Worm (Caenorhabditis elegans) whole organism, L4 larva: Measurements from ENCODE around the gene F40F4.7.
A peak's percentile ranks its signal among the peaks of the same experiment; 100 is the strongest.

ENCODE experiments used
- F10B5.3 ChIP-seq: sonication (generic microtip); optimal IDR thresholded peaks from 2 replicates; lab custom pipeline; 2016; ENCODE audit warnings: mild to moderate bottlenecking, missing genetic modification characterization, missing compliant biosample characterization
- F26F4.8 ChIP-seq: fragments of 200-800 bp; sonication (Bioruptor generic); conservative IDR thresholded peaks from 2 replicates; pipeline ENCODE4 v1.3.6; 2022; ENCODE audit warnings: missing genetic modification characterization, missing compliant biosample characterization
- F49E8.2 ChIP-seq: sonication (generic microtip); optimal IDR thresholded peaks from 2 replicates; lab custom pipeline; 2016; ENCODE audit warnings: missing compliant biosample characterization, mild to moderate bottlenecking, missing genetic modification characterization, borderline replicate concordance
- R02D3.7 ChIP-seq: fragments of 150-350 bp; sonication (generic microtip); optimal IDR thresholded peaks from 3 replicates; lab custom pipeline; 2014; ENCODE audit warnings: missing biosample characterization, missing genetic modification characterization
- T26A8.4 ChIP-seq: fragments of 200-800 bp; sonication (Bioruptor generic); IDR thresholded peaks from 2 replicates; pipeline ENCODE4 v1.3.6; 2022; ENCODE audit warnings: missing genetic modification characterization, missing compliant biosample characterization
- Y75B8A.6 ChIP-seq: fragments of 200-800 bp; sonication (Bioruptor generic); IDR thresholded peaks from 2 replicates; pipeline ENCODE4 v1.3.6; 2022; ENCODE audit warnings: missing genetic modification reagents, missing genetic modification characterization, missing compliant biosample characterization
- ZK546.5 ChIP-seq, 2 experiments: sonication (generic microtip); optimal IDR thresholded peaks; 2 replicates each; lab custom pipeline; 2017; ENCODE audit warnings: missing biosample characterization in 2 of 2, missing genetic modification characterization in 2 of 2
- aha-1 ChIP-seq: fragments of 150-350 bp; peaks from one replicate; lab custom pipeline; 2014; ENCODE audit warnings: missing biosample characterization, missing genetic modification characterization
- ama-1 ChIP-seq: fragments of 150-350 bp; optimal IDR thresholded peaks from 2 replicates; lab custom pipeline; 2014; ENCODE audit warnings: inconsistent platforms, mixed read lengths
- cey-2 ChIP-seq: sonication (generic microtip); optimal IDR thresholded peaks from 3 replicates; lab custom pipeline; 2017; ENCODE audit warnings: missing genetic modification characterization, mild to moderate bottlenecking, missing compliant biosample characterization, antibody characterized with exemption, borderline replicate concordance; ENCODE audit not compliant: insufficient read depth
- ctbp-1 ChIP-seq: fragments of 200-800 bp; sonication (Bioruptor generic); IDR thresholded peaks from 2 replicates; pipeline ENCODE4 v1.3.6; 2022; ENCODE audit warnings: missing genetic modification reagents, missing genetic modification characterization, missing compliant biosample characterization
- daf-16 ChIP-seq, 3 experiments: sonication (generic microtip); optimal IDR thresholded peaks; 2 replicates each; lab custom pipeline; 2016 to 2017; ENCODE audit warnings: missing genetic modification characterization in 3 of 3, missing genetic modification reagents in 3 of 3, mild to moderate bottlenecking in 2 of 3, missing compliant biosample characterization in 2 of 3, missing biosample characterization in 1 of 3, moderate library complexity in 1 of 3
- dpl-1 ChIP-seq: fragments of 150-350 bp; optimal IDR thresholded peaks from 2 replicates; lab custom pipeline; 2014; ENCODE audit warnings: missing biosample characterization, missing genetic modification reagents, missing genetic modification characterization
- duxl-1 ChIP-seq: sonication (generic microtip); optimal IDR thresholded peaks from 2 replicates; lab custom pipeline; 2016; ENCODE audit warnings: mild to moderate bottlenecking, missing genetic modification characterization, moderate library complexity, missing compliant biosample characterization; ENCODE audit not compliant: poor library complexity
- dve-1 ChIP-seq: sonication (generic microtip); optimal IDR thresholded peaks from 2 replicates; lab custom pipeline; 2017; ENCODE audit warnings: antibody characterized with exemption, mild to moderate bottlenecking, missing genetic modification characterization, missing compliant biosample characterization; ENCODE audit not compliant: insufficient read depth
- egl-43 ChIP-seq: fragments of 200-800 bp; sonication (Bioruptor generic); IDR thresholded peaks from 2 replicates; pipeline ENCODE4 v1.3.6; 2022; ENCODE audit warnings: missing genetic modification reagents, missing genetic modification characterization, missing compliant biosample characterization
- hlh-11 ChIP-seq: fragments of 200-800 bp; sonication (Bioruptor generic); optimal IDR thresholded peaks from 2 replicates; lab custom pipeline; 2018; ENCODE audit warnings: mild to moderate bottlenecking, missing genetic modification characterization, missing compliant biosample characterization
- lim-7 ChIP-seq: fragments of 200-800 bp; sonication (Bioruptor generic); IDR thresholded peaks from 2 replicates; pipeline ENCODE4 v1.3.6; 2022; ENCODE audit warnings: missing genetic modification characterization, missing compliant biosample characterization
- lin-1 ChIP-seq: fragments of 200-800 bp; sonication (Bioruptor generic); IDR thresholded peaks from 2 replicates; pipeline ENCODE4 v1.3.6; 2022; ENCODE audit warnings: missing genetic modification reagents, missing genetic modification characterization, missing compliant biosample characterization
- lin-15B ChIP-seq: fragments of 150-350 bp; sonication (generic microtip); optimal IDR thresholded peaks from 3 replicates; lab custom pipeline; 2014; ENCODE audit warnings: missing biosample characterization, missing genetic modification characterization
- lin-39 ChIP-seq: fragments of 150-350 bp; optimal IDR thresholded peaks from 2 replicates; lab custom pipeline; 2014; ENCODE audit warnings: missing biosample characterization, missing genetic modification reagents, missing genetic modification characterization
- mdl-1 ChIP-seq, 2 experiments: fragments of 150-350 bp in 1 of 2; sonication (generic microtip) in 1 of 2; optimal IDR thresholded peaks; 2 replicates each; lab custom pipeline; 2014 to 2017; ENCODE audit warnings: missing biosample characterization in 2 of 2, missing genetic modification characterization in 2 of 2
- mep-1 ChIP-seq: fragments of 150-350 bp; sonication (generic microtip); optimal IDR thresholded peaks from 3 replicates; lab custom pipeline; 2014; ENCODE audit warnings: missing biosample characterization, missing genetic modification characterization
- mes-2 ChIP-seq: sonication (generic microtip); optimal IDR thresholded peaks from 2 replicates; lab custom pipeline; 2016; ENCODE audit warnings: missing genotype, mild to moderate bottlenecking, missing genetic modification characterization, missing compliant biosample characterization; ENCODE audit not compliant: poor library complexity, severe bottlenecking
- mxl-3 ChIP-seq: fragments of 200-800 bp; sonication (Bioruptor generic); optimal IDR thresholded peaks from 2 replicates; lab custom pipeline; 2018; ENCODE audit warnings: mild to moderate bottlenecking, missing genetic modification characterization, missing compliant biosample characterization
- nhr-237 ChIP-seq: sonication (generic microtip); optimal IDR thresholded peaks from 2 replicates; lab custom pipeline; 2017; ENCODE audit warnings: missing biosample characterization, missing genetic modification characterization
- nhr-28 ChIP-seq: fragments of 150-350 bp; optimal IDR thresholded peaks from 2 replicates; lab custom pipeline; 2014; ENCODE audit warnings: missing biosample characterization, missing genetic modification characterization
- nhr-42 ChIP-seq: fragments of 200-800 bp; sonication (Bioruptor generic); IDR thresholded peaks from 2 replicates; pipeline ENCODE4 v1.3.6; 2022; ENCODE audit warnings: missing genetic modification characterization, missing compliant biosample characterization
- pqm-1 ChIP-seq: sonication (generic microtip); optimal IDR thresholded peaks from 2 replicates; lab custom pipeline; 2017; ENCODE audit warnings: missing biosample characterization, missing genetic modification characterization
- rbr-2 ChIP-seq: sonication (generic microtip); optimal IDR thresholded peaks from 2 replicates; lab custom pipeline; 2016; ENCODE audit warnings: missing genotype, missing genetic modification characterization, missing compliant biosample characterization
- saeg-2 ChIP-seq: fragments of 200-800 bp; sonication (Bioruptor generic); IDR thresholded peaks from 2 replicates; pipeline ENCODE4 v1.3.6; 2022; ENCODE audit warnings: missing genetic modification reagents, missing genetic modification characterization, missing compliant biosample characterization
- set-16 ChIP-seq: fragments of 200-800 bp; sonication (Bioruptor generic); IDR thresholded peaks from 2 replicates; pipeline ENCODE4 v1.3.6; 2022; ENCODE audit warnings: missing genetic modification reagents, missing genetic modification characterization, missing compliant biosample characterization
- skn-1 ChIP-seq: fragments of 150-350 bp; optimal IDR thresholded peaks from 2 replicates; lab custom pipeline; 2014; ENCODE audit warnings: missing biosample characterization, missing genetic modification characterization
- snpc-4 ChIP-seq: fragments of 150-350 bp; optimal IDR thresholded peaks from 2 replicates; lab custom pipeline; 2014; ENCODE audit warnings: missing biosample characterization, missing genetic modification characterization
- spr-1 ChIP-seq: sonication (generic microtip); optimal IDR thresholded peaks from 2 replicates; lab custom pipeline; 2016; ENCODE audit warnings: mild to moderate bottlenecking, missing genetic modification characterization, missing compliant biosample characterization
- tag-97 ChIP-seq: fragments of 200-800 bp; sonication (Bioruptor generic); IDR thresholded peaks from 2 replicates; pipeline ENCODE4 v1.3.6; 2022; ENCODE audit warnings: missing genetic modification characterization, missing compliant biosample characterization
- unc-130 ChIP-seq: sonication (generic microtip); optimal IDR thresholded peaks from 2 replicates; lab custom pipeline; 2016; ENCODE audit warnings: missing genetic modification reagents, missing genetic modification characterization, missing compliant biosample characterization
- unc-62 ChIP-seq, 3 experiments: fragments of 150-350 bp in 1 of 3; sonication (generic microtip); optimal IDR thresholded peaks in 2 of 3; peaks in 1 of 3; 1 replicate in 1 of 3; 2 replicates in 2 of 3; lab custom pipeline; 2014 to 2017; ENCODE audit warnings: missing biosample characterization in 3 of 3, missing genetic modification characterization in 3 of 3, missing genetic modification reagents in 3 of 3, missing genotype in 1 of 3
- zfp-3 ChIP-seq: fragments of 200-800 bp; sonication (Bioruptor generic); conservative IDR thresholded peaks from 2 replicates; pipeline ENCODE4 v1.3.6; 2022; ENCODE audit warnings: missing genetic modification reagents, missing genetic modification characterization, missing compliant biosample characterization
- ztf-11 ChIP-seq: fragments of 150-350 bp; optimal IDR thresholded peaks from 2 replicates; lab custom pipeline; 2014; ENCODE audit warnings: missing biosample characterization, missing genetic modification characterization

Gene F40F4.7

ce11 chrX:3230575-3230974, 15.2 kb downstream of the F40F4.7 start:
- no peak for TF ChIP-seq mxl-3 (GFP tag; lab: Kevin White, UChicago)
- peak in 1 of 2 experiments; percentile 96 for TF ChIP-seq unc-62 (GFP tag; optimal IDR thresholded peaks at IDR 0.05 in 1 of 2; lab: Kevin White, UChicago)
- no peak for TF ChIP-seq unc-62 (tag; optimal IDR thresholded peaks at IDR 0.05; lab: Kevin White, UChicago)
- no peak for TF ChIP-seq F26F4.8 (GFP tag; lab: Robert Waterston, UW)
- no peak for TF ChIP-seq saeg-2 (GFP tag; lab: Robert Waterston, UW)
- TF ChIP-seq hlh-11 (tag; lab: Kevin White, UChicago) = no peak
- TF ChIP-seq dpl-1 (GFP tag; lab: Kevin White, UChicago) = no peak
- TF ChIP-seq, all 104 proteins: peak for 1

- TF ChIP-seq unc-62 (GFP tag; optimal IDR thresholded peaks at IDR 0.05 in 1 of 2; lab: Kevin White, UChicago) = peak in 1 of 2 experiments; percentile 87
- no peak for TF ChIP-seq unc-62 (tag; optimal IDR thresholded peaks at IDR 0.05; lab: Kevin White, UChicago)
- no peak for TF ChIP-seq nhr-28
- TF ChIP-seq F10B5.3 (tag; lab: Kevin White, UChicago) = no peak
Measured at ce11 chrX:3228701-3229100, 17.0 kb downstream of the F40F4.7 start.

- TF ChIP-seq dpl-1 (GFP tag; lab: Kevin White, UChicago) = no peak
- TF ChIP-seq lin-1 (GFP tag; lab: Robert Waterston, UW) = no peak
- TF ChIP-seq nhr-42 = 0 out of 2 replicates have a peak, but pooled peaks have one; percentile 50
- no peak for TF ChIP-seq lin-15B (tag; lab: Kevin White, UChicago)
- TF ChIP-seq Y75B8A.6 (GFP tag; lab: Robert Waterston, UW) = no peak
- no peak for TF ChIP-seq egl-43 (GFP tag; lab: Robert Waterston, UW)
- no peak for TF ChIP-seq mdl-1 (tag; optimal IDR thresholded peaks at IDR 0.05; lab: Kevin White, UChicago)
- no peak for TF ChIP-seq R02D3.7 (tag; lab: Kevin White, UChicago)
- TF ChIP-seq tag-97 (GFP tag; lab: Robert Waterston, UW) = no peak
- no peak for TF ChIP-seq ZK546.5 (tag; optimal IDR thresholded peaks at IDR 0.05; lab: Kevin White, UChicago)
- no peak for TF ChIP-seq spr-1
- TF ChIP-seq lin-39 (tag; lab: Kevin White, UChicago) = no peak
- no peak for TF ChIP-seq F26F4.8 (GFP tag; lab: Robert Waterston, UW)
- TF ChIP-seq ctbp-1 (GFP tag; lab: Robert Waterston, UW) = no peak
- no peak for TF ChIP-seq snpc-4 (tag; lab: Kevin White, UChicago)
- no peak for TF ChIP-seq rbr-2 (tag; lab: Kevin White, UChicago)
- peak; percentile 23 for TF ChIP-seq dve-1 (tag; lab: Kevin White, UChicago)
- TF ChIP-seq skn-1 (tag; lab: Kevin White, UChicago) = no peak
- TF ChIP-seq daf-16 (GFP tag; optimal IDR thresholded peaks at IDR 0.05; lab: Kevin White, UChicago) = no peak
- peak; percentile 75 for TF ChIP-seq daf-16 (tag; optimal IDR thresholded peaks at IDR 0.05; lab: Kevin White, UChicago)
- TF ChIP-seq aha-1 (tag; lab: Kevin White, UChicago) = peak; percentile 87
- 0 out of 2 replicates have a peak, but pooled peaks have one; percentile 28 for TF ChIP-seq zfp-3 (GFP tag; lab: Robert Waterston, UW)
- no peak for TF ChIP-seq mep-1 (tag; lab: Kevin White, UChicago)
- no peak for TF ChIP-seq nhr-237 (tag; lab: Kevin White, UChicago)
- peak in 1 of 2 experiments; percentile 84 for TF ChIP-seq unc-62 (GFP tag; optimal IDR thresholded peaks at IDR 0.05 in 1 of 2; lab: Kevin White, UChicago)
- TF ChIP-seq unc-62 (tag; optimal IDR thresholded peaks at IDR 0.05; lab: Kevin White, UChicago) = no peak
- TF ChIP-seq nhr-28 = peak; percentile 24
- TF ChIP-seq set-16 = peak; percentile 52
- no peak for TF ChIP-seq ama-1 (lab: Kevin White, UChicago)
- TF ChIP-seq ztf-11 (tag; lab: Kevin White, UChicago) = no peak
- TF ChIP-seq unc-130 (GFP tag; lab: Kevin White, UChicago) = no peak
- TF ChIP-seq mes-2 (tag; lab: Kevin White, UChicago) = no peak
- TF ChIP-seq cey-2 = no peak
- TF ChIP-seq pqm-1 (tag; lab: Kevin White, UChicago) = peak; percentile 68
- no peak for TF ChIP-seq T26A8.4 (GFP tag; lab: Robert Waterston, UW)
- TF ChIP-seq duxl-1 (tag; lab: Kevin White, UChicago) = no peak
- TF ChIP-seq lim-7 (GFP tag; lab: Robert Waterston, UW) = 0 out of 2 replicates have a peak, but pooled peaks have one; percentile 12
- no peak for TF ChIP-seq F49E8.2 (tag; lab: Kevin White, UChicago)
Measured at ce11 chrX:3226348-3227229, 19.1 kb downstream of the F40F4.7 start.
